Worm (Caenorhabditis elegans): ENCODE data around the gene kdp-1.

The kdp-1 gene

ce11 chrIV:13318773-13319172 lies 18.8 kb downstream of the kdp-1 start:
- TF ChIP-seq ama-1 (optimal IDR thresholded peaks at IDR 0.05): no peak

ce11 chrIV:13319886-13320650 lies 20.1 kb downstream of the kdp-1 start:
- TF ChIP-seq ama-1 (optimal IDR thresholded peaks at IDR 0.05) (no peak), B0310.2 (tag; optimal IDR thresholded peaks at IDR 0.05) (no peak), ceh-13 (GFP tag; optimal IDR thresholded peaks at IDR 0.05) (no peak), aly-1 (tag; optimal IDR thresholded peaks at IDR 0.05) (no peak), flt-1 (GFP tag; IDR thresholded peaks at IDR 0.05) (no peak), tra-4 (tag; optimal IDR thresholded peaks at IDR 0.05) (no peak)

ce11 chrIV:13322429-13322828 lies 22.4 kb downstream of the kdp-1 start:
- TF ChIP-seq hnd-1 (tag; optimal IDR thresholded peaks at IDR 0.05) (no peak), ceh-13 (GFP tag; optimal IDR thresholded peaks at IDR 0.05) (no peak), sea-1 (GFP tag; conservative IDR thresholded peaks at IDR 0.05) (no peak), aly-1 (tag; optimal IDR thresholded peaks at IDR 0.05) (no peak), hmg-4 (GFP tag; optimal IDR thresholded peaks at IDR 0.05) (no peak), hmbx-1 (tag; optimal IDR thresholded peaks at IDR 0.05) (no peak), ama-1 (optimal IDR thresholded peaks at IDR 0.05) (no peak), tbx-37 (GFP tag; conservative IDR thresholded peaks at IDR 0.05) (no peak), ceh-36 (tag; optimal IDR thresholded peaks at IDR 0.05) (no peak), flt-1 (GFP tag; IDR thresholded peaks at IDR 0.05) (no peak), ets-7 (tag; optimal IDR thresholded peaks at IDR 0.05) (no peak), tra-4 (tag; optimal IDR thresholded peaks at IDR 0.05) (no peak), tbx-11 (GFP tag; IDR thresholded peaks at IDR 0.05) (no peak), scrt-1 (GFP tag; IDR thresholded peaks at IDR 0.05) (no peak), B0310.2 (tag; optimal IDR thresholded peaks at IDR 0.05) (no peak), F13C5.2 (tag; optimal IDR thresholded peaks at IDR 0.05) (no peak), pes-1 (GFP tag; IDR thresholded peaks at IDR 0.05) (no peak)

ce11 chrIV:13323823-13324359 lies 23.9 kb downstream of the kdp-1 start, which contains the start of gene fat-2:
fat-2 (plus strand) TSS chrIV:13323873.
- TF ChIP-seq hnd-1 (tag; optimal IDR thresholded peaks at IDR 0.05) (no peak), scrt-1 (GFP tag; IDR thresholded peaks at IDR 0.05) (no peak), hmbx-1 (tag; optimal IDR thresholded peaks at IDR 0.05) (no peak), hmg-4 (GFP tag; optimal IDR thresholded peaks at IDR 0.05) (no peak), sea-1 (GFP tag; conservative IDR thresholded peaks at IDR 0.05) (no peak)

ce11 chrIV:13327064-13327463 lies 27.1 kb downstream of the kdp-1 start:
- TF ChIP-seq ama-1 (optimal IDR thresholded peaks at IDR 0.05) (no peak), ets-7 (tag; optimal IDR thresholded peaks at IDR 0.05) (no peak), hnd-1 (tag; optimal IDR thresholded peaks at IDR 0.05) (no peak), hmbx-1 (tag; optimal IDR thresholded peaks at IDR 0.05) (no peak), hmg-4 (GFP tag; optimal IDR thresholded peaks at IDR 0.05) (no peak), tra-4 (tag; optimal IDR thresholded peaks at IDR 0.05) (no peak), flt-1 (GFP tag; IDR thresholded peaks at IDR 0.05) (no peak), ceh-36 (tag; optimal IDR thresholded peaks at IDR 0.05) (no peak), scrt-1 (GFP tag; IDR thresholded peaks at IDR 0.05) (no peak), aly-1 (tag; optimal IDR thresholded peaks at IDR 0.05) (no peak), F13C5.2 (tag; optimal IDR thresholded peaks at IDR 0.05) (no peak), tbx-11 (GFP tag; IDR thresholded peaks at IDR 0.05) (no peak), ceh-13 (GFP tag; optimal IDR thresholded peaks at IDR 0.05) (no peak), sea-1 (GFP tag; conservative IDR thresholded peaks at IDR 0.05) (no peak), pes-1 (GFP tag; IDR thresholded peaks at IDR 0.05) (no peak), B0310.2 (tag; optimal IDR thresholded peaks at IDR 0.05) (no peak), tbx-37 (GFP tag; conservative IDR thresholded peaks at IDR 0.05) (no peak)

ce11 chrIV:13328059-13328458 lies 28.1 kb downstream of the kdp-1 start, which contains the start of gene far-6:
far-6 (plus strand) TSS chrIV:13328359.
- no peak for TF ChIP-seq ceh-36 (tag; optimal IDR thresholded peaks at IDR 0.05)
- TF ChIP-seq scrt-1 (GFP tag; IDR thresholded peaks at IDR 0.05): no peak
- TF ChIP-seq aly-1 (tag; optimal IDR thresholded peaks at IDR 0.05): no peak
- no peak for TF ChIP-seq pes-1 (GFP tag; IDR thresholded peaks at IDR 0.05)
- TF ChIP-seq hnd-1 (tag; optimal IDR thresholded peaks at IDR 0.05): no peak
- TF ChIP-seq B0310.2 (tag; optimal IDR thresholded peaks at IDR 0.05): no peak
- no peak for TF ChIP-seq tbx-11 (GFP tag; IDR thresholded peaks at IDR 0.05)
- no peak for TF ChIP-seq ceh-13 (GFP tag; optimal IDR thresholded peaks at IDR 0.05)
- TF ChIP-seq ets-7 (tag; optimal IDR thresholded peaks at IDR 0.05): no peak
- no peak for TF ChIP-seq ama-1 (optimal IDR thresholded peaks at IDR 0.05)
- TF ChIP-seq hmg-4 (GFP tag; optimal IDR thresholded peaks at IDR 0.05): no peak
- no peak for TF ChIP-seq tra-4 (tag; optimal IDR thresholded peaks at IDR 0.05)
- TF ChIP-seq flt-1 (GFP tag; IDR thresholded peaks at IDR 0.05): no peak
- no peak for TF ChIP-seq F13C5.2 (tag; optimal IDR thresholded peaks at IDR 0.05)
- no peak for TF ChIP-seq tbx-37 (GFP tag; conservative IDR thresholded peaks at IDR 0.05)
- TF ChIP-seq sea-1 (GFP tag; conservative IDR thresholded peaks at IDR 0.05): no peak
- TF ChIP-seq hmbx-1 (tag; optimal IDR thresholded peaks at IDR 0.05): no peak

DNA sequence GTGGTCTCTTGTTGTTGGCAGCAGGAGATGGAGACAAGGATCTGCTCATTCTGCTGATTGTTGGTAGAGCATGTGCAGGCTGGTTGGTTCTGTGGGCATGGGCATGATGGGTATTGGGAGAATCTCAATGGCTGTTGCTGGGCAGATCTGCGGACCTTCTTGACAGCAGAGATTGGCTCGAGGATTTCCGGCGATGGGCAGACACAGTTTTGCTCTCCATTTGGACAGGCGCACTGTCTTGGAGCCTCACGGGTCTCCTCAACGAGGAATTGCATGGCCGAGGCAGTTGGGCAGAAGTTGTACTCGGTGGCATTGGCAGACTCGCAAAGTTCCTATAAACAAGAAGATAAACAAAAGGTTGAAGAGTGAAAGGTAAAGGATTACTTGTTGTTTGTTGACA lies 30.6 kb downstream of the kdp-1 start:
- no peak for TF ChIP-seq hmbx-1 (tag; optimal IDR thresholded peaks at IDR 0.05)
- TF ChIP-seq hnd-1 (tag; optimal IDR thresholded peaks at IDR 0.05): no peak
- TF ChIP-seq flt-1 (GFP tag; IDR thresholded peaks at IDR 0.05): no peak
- TF ChIP-seq tbx-11 (GFP tag; IDR thresholded peaks at IDR 0.05): no peak
- TF ChIP-seq tbx-37 (GFP tag; conservative IDR thresholded peaks at IDR 0.05): no peak
- TF ChIP-seq ama-1 (optimal IDR thresholded peaks at IDR 0.05): no peak
- TF ChIP-seq sea-1 (GFP tag; conservative IDR thresholded peaks at IDR 0.05): no peak
- no peak for TF ChIP-seq ceh-36 (tag; optimal IDR thresholded peaks at IDR 0.05)
- TF ChIP-seq ets-7 (tag; optimal IDR thresholded peaks at IDR 0.05): no peak
- TF ChIP-seq ceh-13 (GFP tag; optimal IDR thresholded peaks at IDR 0.05): no peak
- TF ChIP-seq tra-4 (tag; optimal IDR thresholded peaks at IDR 0.05): no peak
- TF ChIP-seq scrt-1 (GFP tag; IDR thresholded peaks at IDR 0.05): no peak
- TF ChIP-seq hmg-4 (GFP tag; optimal IDR thresholded peaks at IDR 0.05): no peak
- TF ChIP-seq B0310.2 (tag; optimal IDR thresholded peaks at IDR 0.05): no peak
- TF ChIP-seq F13C5.2 (tag; optimal IDR thresholded peaks at IDR 0.05): no peak
- TF ChIP-seq pes-1 (GFP tag; IDR thresholded peaks at IDR 0.05): no peak
- no peak for TF ChIP-seq aly-1 (tag; optimal IDR thresholded peaks at IDR 0.05)
